Worm (Caenorhabditis elegans) whole organism, L4 larva: ENCODE results near the gene ttr-49.
A peak's percentile ranks its signal among the peaks of the same experiment; 100 is the strongest.

ENCODE experiments used
- F10B5.3 ChIP-seq: sonication (generic microtip); optimal IDR thresholded peaks from 2 replicates; lab custom pipeline; 2016; ENCODE audit warnings: mild to moderate bottlenecking, missing genetic modification characterization, missing compliant biosample characterization
- F26F4.8 ChIP-seq: fragments of 200-800 bp; sonication (Bioruptor generic); conservative IDR thresholded peaks from 2 replicates; pipeline ENCODE4 v1.3.6; 2022; ENCODE audit warnings: missing genetic modification characterization, missing compliant biosample characterization
- R02D3.7 ChIP-seq: fragments of 150-350 bp; sonication (generic microtip); optimal IDR thresholded peaks from 3 replicates; lab custom pipeline; 2014; ENCODE audit warnings: missing biosample characterization, missing genetic modification characterization
- T20F7.1 ChIP-seq: fragments of 200-800 bp; sonication (Bioruptor generic); optimal IDR thresholded peaks from 2 replicates; lab custom pipeline; 2018; ENCODE audit warnings: mild to moderate bottlenecking, missing genetic modification characterization, missing compliant biosample characterization
- T26A8.4 ChIP-seq: fragments of 200-800 bp; sonication (Bioruptor generic); IDR thresholded peaks from 2 replicates; pipeline ENCODE4 v1.3.6; 2022; ENCODE audit warnings: missing genetic modification characterization, missing compliant biosample characterization
- Y105C5A.15 ChIP-seq: fragments of 200-800 bp; sonication (Bioruptor generic); IDR thresholded peaks from 2 replicates; pipeline ENCODE4 v1.3.6; 2022; ENCODE audit warnings: missing genetic modification characterization, missing compliant biosample characterization
- Y48G9A.11 ChIP-seq: fragments of 200-800 bp; sonication (Bioruptor generic); IDR thresholded peaks from 2 replicates; pipeline ENCODE4 v1.3.6; 2022; ENCODE audit warnings: missing genetic modification reagents, missing genetic modification characterization, missing compliant biosample characterization
- ZK546.5 ChIP-seq, 2 experiments: sonication (generic microtip); optimal IDR thresholded peaks; 2 replicates each; lab custom pipeline; 2017; ENCODE audit warnings: missing biosample characterization in 2 of 2, missing genetic modification characterization in 2 of 2
- aly-2 ChIP-seq: sonication (generic microtip); optimal IDR thresholded peaks from 2 replicates; lab custom pipeline; 2018; ENCODE audit warnings: missing biosample characterization, missing genetic modification characterization
- attf-4 ChIP-seq: sonication (generic microtip); optimal IDR thresholded peaks from 3 replicates; lab custom pipeline; 2017; ENCODE audit warnings: missing biosample characterization, missing genetic modification characterization
- ceh-20 ChIP-seq: fragments of 200-800 bp; sonication (Bioruptor generic); IDR thresholded peaks from 2 replicates; pipeline ENCODE4 v1.3.6; 2022; ENCODE audit warnings: missing genetic modification reagents, missing genetic modification characterization, missing compliant biosample characterization
- ceh-28 ChIP-seq: fragments of 150-350 bp; optimal IDR thresholded peaks from 2 replicates; lab custom pipeline; 2014; ENCODE audit warnings: missing biosample characterization, missing genetic modification reagents, missing genetic modification characterization
- ceh-32 ChIP-seq: sonication (generic microtip); optimal IDR thresholded peaks from 2 replicates; lab custom pipeline; 2016; ENCODE audit warnings: mild to moderate bottlenecking, missing genetic modification characterization, missing compliant biosample characterization; ENCODE audit not compliant: poor library complexity
- ceh-62 ChIP-seq: sonication (generic microtip); optimal IDR thresholded peaks from 2 replicates; lab custom pipeline; 2017; ENCODE audit warnings: missing biosample characterization, missing genetic modification characterization
- ceh-82 ChIP-seq: sonication (generic microtip); optimal IDR thresholded peaks from 2 replicates; lab custom pipeline; 2017; ENCODE audit warnings: missing biosample characterization, missing genetic modification characterization
- cey-2 ChIP-seq: sonication (generic microtip); optimal IDR thresholded peaks from 3 replicates; lab custom pipeline; 2017; ENCODE audit warnings: missing genetic modification characterization, mild to moderate bottlenecking, missing compliant biosample characterization, antibody characterized with exemption, borderline replicate concordance; ENCODE audit not compliant: insufficient read depth
- daf-12 ChIP-seq: fragments of 150-350 bp; optimal IDR thresholded peaks from 2 replicates; lab custom pipeline; 2014; ENCODE audit warnings: missing biosample characterization, missing genetic modification reagents, missing genetic modification characterization
- daf-19 ChIP-seq: fragments of 200-800 bp; sonication (Bioruptor generic); conservative IDR thresholded peaks from 2 replicates; pipeline ENCODE4 v1.3.6; 2022; ENCODE audit warnings: missing genetic modification characterization, missing compliant biosample characterization
- dve-1 ChIP-seq: sonication (generic microtip); optimal IDR thresholded peaks from 2 replicates; lab custom pipeline; 2017; ENCODE audit warnings: antibody characterized with exemption, mild to moderate bottlenecking, missing genetic modification characterization, missing compliant biosample characterization; ENCODE audit not compliant: insufficient read depth
- egl-27 ChIP-seq: sonication (generic microtip); optimal IDR thresholded peaks from 3 replicates; lab custom pipeline; 2017; ENCODE audit warnings: missing biosample characterization, missing genetic modification reagents, missing genetic modification characterization
- egl-43 ChIP-seq: fragments of 200-800 bp; sonication (Bioruptor generic); IDR thresholded peaks from 2 replicates; pipeline ENCODE4 v1.3.6; 2022; ENCODE audit warnings: missing genetic modification reagents, missing genetic modification characterization, missing compliant biosample characterization
- fkh-10 ChIP-seq: fragments of 150-350 bp; optimal IDR thresholded peaks from 2 replicates; lab custom pipeline; 2014; ENCODE audit warnings: missing biosample characterization, missing genetic modification reagents, missing genetic modification characterization
- fos-1 ChIP-seq: fragments of 150-350 bp; optimal IDR thresholded peaks from 2 replicates; lab custom pipeline; 2014; ENCODE audit warnings: missing biosample characterization, missing genetic modification characterization
- hmg-1.1 ChIP-seq: fragments of 200-800 bp; sonication (Bioruptor generic); IDR thresholded peaks from 2 replicates; pipeline ENCODE4 v1.3.6; 2022; ENCODE audit warnings: missing genetic modification reagents, missing genetic modification characterization, missing compliant biosample characterization
- lim-7 ChIP-seq: fragments of 200-800 bp; sonication (Bioruptor generic); IDR thresholded peaks from 2 replicates; pipeline ENCODE4 v1.3.6; 2022; ENCODE audit warnings: missing genetic modification characterization, missing compliant biosample characterization
- lin-1 ChIP-seq: fragments of 200-800 bp; sonication (Bioruptor generic); IDR thresholded peaks from 2 replicates; pipeline ENCODE4 v1.3.6; 2022; ENCODE audit warnings: missing genetic modification reagents, missing genetic modification characterization, missing compliant biosample characterization
- lin-13 ChIP-seq: fragments of 150-350 bp; optimal IDR thresholded peaks from 2 replicates; lab custom pipeline; 2014; ENCODE audit warnings: missing biosample characterization, missing genetic modification reagents, missing genetic modification characterization
- lin-15B ChIP-seq: fragments of 150-350 bp; sonication (generic microtip); optimal IDR thresholded peaks from 3 replicates; lab custom pipeline; 2014; ENCODE audit warnings: missing biosample characterization, missing genetic modification characterization
- lin-29 ChIP-seq: fragments of 200-800 bp; sonication (Bioruptor generic); IDR thresholded peaks from 2 replicates; pipeline ENCODE4 v1.3.6; 2022; ENCODE audit warnings: missing genetic modification reagents, missing genetic modification characterization, missing compliant biosample characterization
- lir-3 ChIP-seq: sonication (generic microtip); optimal IDR thresholded peaks from 2 replicates; lab custom pipeline; 2016; ENCODE audit warnings: mild to moderate bottlenecking, missing genetic modification characterization, missing compliant biosample characterization
- lsy-2 ChIP-seq, 2 experiments: fragments of 150-350 bp in 1 of 2; sonication (generic microtip) in 1 of 2; optimal IDR thresholded peaks; 2 replicates each; lab custom pipeline; 2014 to 2017; ENCODE audit warnings: missing biosample characterization in 2 of 2, missing genetic modification characterization in 2 of 2
- madf-5 ChIP-seq, 2 experiments: fragments of 200-800 bp; sonication (Bioruptor generic); IDR thresholded peaks; 2 replicates each; pipeline ENCODE4 v1.3.6; 2022; ENCODE audit warnings: missing compliant biosample characterization in 2 of 2, missing genetic modification characterization in 2 of 2
- mdt-29 ChIP-seq: fragments of 200-800 bp; sonication (Bioruptor generic); IDR thresholded peaks from 2 replicates; pipeline ENCODE4 v1.3.6; 2022; ENCODE audit warnings: missing genetic modification reagents, missing genetic modification characterization, missing compliant biosample characterization
- mep-1 ChIP-seq: fragments of 150-350 bp; sonication (generic microtip); optimal IDR thresholded peaks from 3 replicates; lab custom pipeline; 2014; ENCODE audit warnings: missing biosample characterization, missing genetic modification characterization
- nhr-102 ChIP-seq: sonication (generic microtip); optimal IDR thresholded peaks from 2 replicates; lab custom pipeline; 2016; ENCODE audit warnings: mild to moderate bottlenecking, missing genetic modification characterization, moderate library complexity, missing compliant biosample characterization
- nhr-11 ChIP-seq: fragments of 150-350 bp; optimal IDR thresholded peaks from 2 replicates; lab custom pipeline; 2014; ENCODE audit warnings: missing biosample characterization, missing genetic modification characterization
- nhr-111 ChIP-seq: fragments of 200-800 bp; sonication (Bioruptor generic); optimal IDR thresholded peaks from 2 replicates; lab custom pipeline; 2018; ENCODE audit warnings: mild to moderate bottlenecking, missing genetic modification characterization, missing compliant biosample characterization
- nhr-25 ChIP-seq: sonication (generic microtip); optimal IDR thresholded peaks from 2 replicates; lab custom pipeline; 2017; ENCODE audit warnings: missing genetic modification characterization, mild to moderate bottlenecking, missing compliant biosample characterization, antibody characterized with exemption, moderate library complexity, borderline replicate concordance; ENCODE audit not compliant: insufficient read depth
- nhr-48 ChIP-seq: sonication (generic microtip); optimal IDR thresholded peaks from 2 replicates; lab custom pipeline; 2016; ENCODE audit warnings: mild to moderate bottlenecking, missing genetic modification characterization, missing compliant biosample characterization
- nhr-6 ChIP-seq: fragments of 150-350 bp; optimal IDR thresholded peaks from 2 replicates; lab custom pipeline; 2014; ENCODE audit warnings: missing biosample characterization, missing genetic modification characterization
- nhr-76 ChIP-seq: fragments of 150-350 bp; optimal IDR thresholded peaks from 2 replicates; lab custom pipeline; 2014; ENCODE audit warnings: missing biosample characterization, missing genetic modification characterization
- pqm-1 ChIP-seq: sonication (generic microtip); optimal IDR thresholded peaks from 2 replicates; lab custom pipeline; 2017; ENCODE audit warnings: missing biosample characterization, missing genetic modification characterization
- rbr-2 ChIP-seq: sonication (generic microtip); optimal IDR thresholded peaks from 2 replicates; lab custom pipeline; 2016; ENCODE audit warnings: missing genotype, missing genetic modification characterization, missing compliant biosample characterization
- snpc-1.2 ChIP-seq: fragments of 200-800 bp; sonication (Bioruptor generic); IDR thresholded peaks from 2 replicates; pipeline ENCODE4 v1.3.6; 2022; ENCODE audit warnings: missing genetic modification reagents, missing genetic modification characterization, missing compliant biosample characterization
- snpc-4 ChIP-seq: fragments of 150-350 bp; optimal IDR thresholded peaks from 2 replicates; lab custom pipeline; 2014; ENCODE audit warnings: missing biosample characterization, missing genetic modification characterization
- spr-1 ChIP-seq: sonication (generic microtip); optimal IDR thresholded peaks from 2 replicates; lab custom pipeline; 2016; ENCODE audit warnings: mild to moderate bottlenecking, missing genetic modification characterization, missing compliant biosample characterization
- spr-3 ChIP-seq: fragments of 200-800 bp; sonication (Bioruptor generic); optimal IDR thresholded peaks from 2 replicates; lab custom pipeline; 2018; ENCODE audit warnings: mild to moderate bottlenecking, missing genetic modification characterization, missing compliant biosample characterization
- unc-130 ChIP-seq: sonication (generic microtip); optimal IDR thresholded peaks from 2 replicates; lab custom pipeline; 2016; ENCODE audit warnings: missing genetic modification reagents, missing genetic modification characterization, missing compliant biosample characterization
- vab-7 ChIP-seq: fragments of 200-800 bp; sonication (Bioruptor generic); IDR thresholded peaks from 2 replicates; pipeline ENCODE4 v1.3.6; 2022; ENCODE audit warnings: missing genetic modification reagents, missing genetic modification characterization, missing compliant biosample characterization
- zag-1 ChIP-seq: fragments of 150-350 bp; optimal IDR thresholded peaks from 2 replicates; lab custom pipeline; 2014; ENCODE audit warnings: missing biosample characterization, missing genetic modification characterization
- zip-2 ChIP-seq: fragments of 150-350 bp; optimal IDR thresholded peaks from 2 replicates; lab custom pipeline; 2014; ENCODE audit warnings: missing biosample characterization, missing genetic modification characterization
- ztf-11 ChIP-seq: fragments of 150-350 bp; optimal IDR thresholded peaks from 2 replicates; lab custom pipeline; 2014; ENCODE audit warnings: missing biosample characterization, missing genetic modification characterization
- ztf-7 ChIP-seq: fragments of 150-350 bp; optimal IDR thresholded peaks from 2 replicates; lab custom pipeline; 2014; ENCODE audit warnings: missing biosample characterization, missing genetic modification characterization

The ttr-49 gene

ce11 chrV:9338452-9338851 is 17.9 kb downstream of the ttr-49 start:
- TF ChIP-seq hmg-1.1 (GFP tag; lab: Robert Waterston, UW) (no peak), rbr-2 (tag; lab: Kevin White, UChicago) (no peak), spr-1 (tag; lab: Kevin White, UChicago) (no peak), lim-7 (no peak), aly-2 (tag; lab: Kevin White, UChicago) (no peak), ceh-62 (no peak), dve-1 (tag; lab: Kevin White, UChicago) (no peak), nhr-48 (tag; lab: Kevin White, UChicago) (no peak), lin-13 (GFP tag; lab: Kevin White, UChicago) (no peak), F10B5.3 (no peak), ztf-11 (tag; lab: Kevin White, UChicago) (no peak), lin-15B (tag; lab: Kevin White, UChicago) (no peak), madf-5 (GFP tag; IDR thresholded peaks at IDR 0.05; lab: Robert Waterston, UW) (no peak), fos-1 (tag; lab: Kevin White, UChicago) (no peak), mep-1 (tag; lab: Kevin White, UChicago) (peak; percentile 52), attf-4 (no peak), T20F7.1 (peak; percentile 23), spr-3 (GFP tag; lab: Kevin White, UChicago) (no peak), nhr-6 (tag; lab: Kevin White, UChicago) (no peak), nhr-25 (tag; lab: Kevin White, UChicago) (peak; percentile 24), Y105C5A.15 (GFP tag; lab: Robert Waterston, UW) (no peak), lir-3 (tag; lab: Kevin White, UChicago) (no peak), nhr-11 (tag; lab: Kevin White, UChicago) (no peak), zip-2 (tag; lab: Kevin White, UChicago) (no peak), nhr-111 (GFP tag; lab: Kevin White, UChicago) (no peak), T26A8.4 (GFP tag; lab: Robert Waterston, UW) (peak; percentile 86), ceh-32 (no peak), unc-130 (GFP tag; lab: Kevin White, UChicago) (no peak), daf-12 (tag; lab: Kevin White, UChicago) (no peak), mdt-29 (no peak), ceh-20 (GFP tag; lab: Robert Waterston, UW) (no peak), ceh-82 (tag; lab: Kevin White, UChicago) (no peak), ceh-28 (no peak), pqm-1 (tag; lab: Kevin White, UChicago) (no peak), egl-27 (tag; lab: Kevin White, UChicago) (no peak), R02D3.7 (tag; lab: Kevin White, UChicago) (no peak), vab-7 (GFP tag; lab: Robert Waterston, UW) (no peak), ztf-7 (tag; lab: Kevin White, UChicago) (no peak), lsy-2 (tag; optimal IDR thresholded peaks at IDR 0.05; lab: Kevin White, UChicago) (peak in 1 of 2 experiments; percentile 41), egl-43 (GFP tag; lab: Robert Waterston, UW) (peak; percentile 71), zag-1 (no peak), lin-1 (GFP tag; lab: Robert Waterston, UW) (no peak), F26F4.8 (0 out of 2 replicates have a peak, but pooled peaks have one; percentile 31), snpc-4 (tag; lab: Kevin White, UChicago) (no peak), lin-29 (0 out of 2 replicates have a peak, but pooled peaks have one; percentile 22), daf-19 (no peak), ZK546.5 (tag; optimal IDR thresholded peaks at IDR 0.05; lab: Kevin White, UChicago) (no peak), cey-2 (tag; lab: Kevin White, UChicago) (no peak), nhr-76 (tag; lab: Kevin White, UChicago) (no peak), fkh-10 (GFP tag; lab: Kevin White, UChicago) (no peak), nhr-102 (tag; lab: Kevin White, UChicago) (peak; percentile 59), Y48G9A.11 (GFP tag; lab: Robert Waterston, UW) (no peak), snpc-1.2 (GFP tag; lab: Robert Waterston, UW) (no peak; the same call in 1 of the 2 replicates)
